Worm (Caenorhabditis elegans): ENCODE measurements around the gene Y43F8C.17.

- TF ChIP-seq zip-5 (tag; optimal IDR thresholded peaks at IDR 0.05), result no peak
- TF ChIP-seq gmeb-2 (tag; optimal IDR thresholded peaks at IDR 0.05), result no peak
- no peak for TF ChIP-seq ref-2 (tag; optimal IDR thresholded peaks at IDR 0.05)
- TF ChIP-seq syd-9 (tag; optimal IDR thresholded peaks at IDR 0.05), result no peak
- TF ChIP-seq nfya-1 (tag; optimal IDR thresholded peaks at IDR 0.05), result no peak
- no peak for TF ChIP-seq tbx-7 (tag; optimal IDR thresholded peaks at IDR 0.05)
- TF ChIP-seq ceh-9 (tag; optimal IDR thresholded peaks at IDR 0.05), result no peak
Measured at ce11 chrV:19747144-19747543, 31.2 kb downstream of the Y43F8C.17 start.

Measured in whole organism, late embryonic.